Fruit fly (Drosophila melanogaster) whole organism, embryonic: ENCODE data around the gene CG31549.
A peak's percentile ranks its signal among the peaks of the same experiment; 100 is the strongest.

Experiments used
- Atf6 ChIP-seq: fragments of 200-800 bp; sonication (Bioruptor generic); IDR thresholded peaks from 2 replicates; pipeline ENCODE4 v1.3.6; 2022; ENCODE audit warnings: missing biosample characterization, missing genetic modification characterization
- Awh ChIP-seq: fragments of 200-800 bp; sonication (Bioruptor generic); IDR thresholded peaks from 2 replicates; pipeline ENCODE4, ENCODE4 v1.3.6; 2022; ENCODE audit warnings: missing biosample characterization, missing genetic modification characterization
- CG10267 ChIP-seq: fragments of 200-800 bp; sonication (Bioruptor generic); optimal IDR thresholded peaks from 2 replicates; lab custom pipeline; 2018; ENCODE audit warnings: missing biosample characterization, mild to moderate bottlenecking, missing genetic modification characterization, moderate library complexity
- CG11695 ChIP-seq: fragments of 200-800 bp; sonication (Bioruptor generic); IDR thresholded peaks from 3 replicates; pipeline ENCODE4 v1.3.6; 2022; ENCODE audit warnings: missing biosample characterization, missing genetic modification characterization
- CG11696 ChIP-seq: fragments of 200-800 bp; sonication (Bioruptor generic); IDR thresholded peaks from 2 replicates; pipeline ENCODE4 v1.3.6; 2022; ENCODE audit warnings: missing biosample characterization, missing genetic modification characterization
- CG11723 ChIP-seq: fragments of 200-800 bp; sonication (Bioruptor generic); optimal IDR thresholded peaks from 2 replicates; lab custom pipeline; 2017; ENCODE audit warnings: missing biosample characterization, mild to moderate bottlenecking, missing genetic modification characterization
- CG12104 ChIP-seq: fragments of 200-800 bp; sonication (Bioruptor generic); optimal IDR thresholded peaks from 3 replicates; lab custom pipeline; 2016; ENCODE audit warnings: missing biosample characterization, missing genetic modification characterization
- CG12219 ChIP-seq: fragments of 200-800 bp; sonication (Bioruptor generic); optimal IDR thresholded peaks from 3 replicates; lab custom pipeline; 2018; ENCODE audit warnings: missing biosample characterization, mild to moderate bottlenecking, missing genetic modification characterization
- CG12391 ChIP-seq: fragments of 200-800 bp; sonication (Bioruptor generic); optimal IDR thresholded peaks from 3 replicates; lab custom pipeline; 2018; ENCODE audit warnings: missing biosample characterization, mild to moderate bottlenecking, missing genetic modification characterization, moderate library complexity
- CG13624 ChIP-seq: fragments of 200-800 bp; sonication (Bioruptor generic); optimal IDR thresholded peaks from 2 replicates; lab custom pipeline; 2016; ENCODE audit warnings: missing biosample characterization, missing genetic modification characterization
- CG13775 ChIP-seq: fragments of 200-800 bp; sonication (Bioruptor generic); optimal IDR thresholded peaks from 3 replicates; lab custom pipeline; 2017; ENCODE audit warnings: missing biosample characterization, mild to moderate bottlenecking, missing genetic modification characterization
- CG14050 ChIP-seq: fragments of 200-800 bp; sonication (Bioruptor generic); IDR thresholded peaks from 3 replicates; pipeline ENCODE4 v1.3.6; 2022; ENCODE audit warnings: missing biosample characterization, missing genetic modification characterization
- CG15269 ChIP-seq: fragments of 200-800 bp; sonication (Bioruptor generic); optimal IDR thresholded peaks from 2 replicates; lab custom pipeline; 2018; ENCODE audit warnings: missing biosample characterization, mild to moderate bottlenecking, missing genetic modification characterization, moderate library complexity
- CG17912 ChIP-seq: fragments of 200-800 bp; sonication (Bioruptor generic); optimal IDR thresholded peaks from 2 replicates; lab custom pipeline; 2018; ENCODE audit warnings: missing biosample characterization, mild to moderate bottlenecking, missing genetic modification characterization
- CG18764 ChIP-seq: fragments of 200-800 bp; sonication (Bioruptor generic); optimal IDR thresholded peaks from 3 replicates; lab custom pipeline; 2016; ENCODE audit warnings: missing biosample characterization, missing genetic modification characterization
- CG32767 ChIP-seq: fragments of 200-800 bp; sonication (Bioruptor generic); IDR thresholded peaks from 2 replicates; pipeline ENCODE4 v1.3.6; 2022; ENCODE audit warnings: missing biosample characterization, missing genetic modification characterization
- CG32772 ChIP-seq: fragments of 200-800 bp; sonication (Bioruptor generic); IDR thresholded peaks from 2 replicates; pipeline ENCODE4 v1.3.6; 2022; ENCODE audit warnings: missing biosample characterization, missing genetic modification characterization
- CG3726 ChIP-seq: fragments of 200-800 bp; sonication (Bioruptor generic); IDR thresholded peaks from 3 replicates; pipeline ENCODE4, ENCODE4 v1.3.6; 2022; ENCODE audit warnings: missing biosample characterization, missing genetic modification characterization
- CG3838 ChIP-seq: fragments of 200-800 bp; sonication (Bioruptor generic); optimal IDR thresholded peaks from 3 replicates; lab custom pipeline; 2016; ENCODE audit warnings: missing biosample characterization, missing genetic modification characterization
- CG4328 ChIP-seq: fragments of 200-800 bp; sonication (Bioruptor generic); optimal IDR thresholded peaks from 3 replicates; lab custom pipeline; 2017; ENCODE audit warnings: missing biosample characterization, missing genetic modification reagents, missing genetic modification characterization
- CG5245 ChIP-seq: fragments of 200-800 bp; sonication (Bioruptor generic); optimal IDR thresholded peaks from 3 replicates; lab custom pipeline; 2016; ENCODE audit warnings: missing biosample characterization, missing genetic modification characterization
- CG6654 ChIP-seq: fragments of 200-800 bp; sonication (Bioruptor generic); optimal IDR thresholded peaks from 2 replicates; lab custom pipeline; 2017; ENCODE audit warnings: missing biosample characterization, mild to moderate bottlenecking, missing genetic modification characterization
- CG7745 ChIP-seq: fragments of 200-800 bp; sonication (Bioruptor generic); optimal IDR thresholded peaks from 2 replicates; lab custom pipeline; 2018; ENCODE audit warnings: missing biosample characterization, mild to moderate bottlenecking, missing genetic modification characterization, moderate library complexity
- D ChIP-seq, 2 experiments: fragments of 200-800 bp in 1 of 2; fragments of >200 bp in 1 of 2; sonication (Bioruptor generic) in 1 of 2; optimal IDR thresholded peaks; 2 replicates in 1 of 2; 3 replicates in 1 of 2; lab custom pipeline; 2017; ENCODE audit warnings: mild to moderate bottlenecking in 1 of 2, missing biosample characterization in 1 of 2, missing genetic modification characterization in 1 of 2, missing genetic modification reagents in 1 of 2
- Dad ChIP-seq: fragments of 200-800 bp; sonication (Bioruptor generic); optimal IDR thresholded peaks from 3 replicates; lab custom pipeline; 2016; ENCODE audit warnings: missing biosample characterization, missing genetic modification characterization
- E2f2 ChIP-seq: fragments of 200-800 bp; sonication (Bioruptor generic); IDR thresholded peaks from 2 replicates; pipeline ENCODE4 v1.3.6; 2022; ENCODE audit warnings: missing biosample characterization, missing genetic modification characterization
- Fer1 ChIP-seq: fragments of 200-800 bp; sonication (Bioruptor generic); optimal IDR thresholded peaks from 2 replicates; lab custom pipeline; 2017; ENCODE audit warnings: missing biosample characterization, mild to moderate bottlenecking, missing genetic modification characterization
- Gsc ChIP-seq: fragments of 200-800 bp; sonication (Bioruptor generic); IDR thresholded peaks from 2 replicates; pipeline ENCODE4 v1.3.6; 2022; ENCODE audit warnings: missing biosample characterization, missing genetic modification characterization
- Hey ChIP-seq: fragments of 200-800 bp; sonication (Bioruptor generic); optimal IDR thresholded peaks from 3 replicates; lab custom pipeline; 2018; ENCODE audit warnings: missing biosample characterization, mild to moderate bottlenecking, missing genetic modification characterization
- Meics ChIP-seq: fragments of 200-800 bp; sonication (Bioruptor generic); optimal IDR thresholded peaks from 2 replicates; lab custom pipeline; 2017; ENCODE audit warnings: missing biosample characterization, mild to moderate bottlenecking, missing genetic modification characterization
- Spps ChIP-seq: fragments of 200-800 bp; sonication (Bioruptor generic); optimal IDR thresholded peaks from 2 replicates; lab custom pipeline; 2018; ENCODE audit warnings: missing biosample characterization, mild to moderate bottlenecking, missing genetic modification characterization
- Ssrp ChIP-seq: fragments of 200-800 bp; sonication (Bioruptor generic); optimal IDR thresholded peaks from 2 replicates; lab custom pipeline; 2018; ENCODE audit warnings: missing biosample characterization, mild to moderate bottlenecking, missing genetic modification characterization, moderate library complexity
- Xbp1 ChIP-seq: fragments of 200-800 bp; sonication (Bioruptor generic); optimal IDR thresholded peaks from 3 replicates; lab custom pipeline; 2016; ENCODE audit warnings: missing biosample characterization, mild to moderate bottlenecking, missing genetic modification characterization
- abd-A ChIP-seq: fragments of 200-800 bp; sonication (Bioruptor generic); optimal IDR thresholded peaks from 3 replicates; lab custom pipeline; 2019; ENCODE audit warnings: missing biosample characterization, mild to moderate bottlenecking, missing genetic modification characterization, moderate library complexity
- ac ChIP-seq: fragments of 200-800 bp; sonication (Bioruptor generic); optimal IDR thresholded peaks from 3 replicates; lab custom pipeline; 2017; ENCODE audit warnings: missing biosample characterization, mild to moderate bottlenecking, missing genetic modification characterization
- bab2 ChIP-seq: fragments of 200-800 bp; sonication (Bioruptor generic); optimal IDR thresholded peaks from 2 replicates; lab custom pipeline; 2016; ENCODE audit warnings: missing biosample characterization, missing genetic modification characterization
- bigmax ChIP-seq: fragments of 200-800 bp; sonication (Bioruptor generic); optimal IDR thresholded peaks from 2 replicates; lab custom pipeline; 2018; ENCODE audit warnings: missing biosample characterization, mild to moderate bottlenecking, missing genetic modification characterization
- cato ChIP-seq: fragments of 200-800 bp; sonication (Bioruptor generic); optimal IDR thresholded peaks from 2 replicates; lab custom pipeline; 2016; ENCODE audit warnings: missing biosample characterization, missing genetic modification characterization, borderline replicate concordance
- dpn ChIP-seq, 2 experiments: fragments of 200-800 bp; sonication (Bioruptor generic); optimal IDR thresholded peaks; 3 replicates each; lab custom pipeline; 2016; ENCODE audit warnings: missing biosample characterization in 2 of 2, missing genetic modification characterization in 2 of 2
- fd3F ChIP-seq: fragments of 200-800 bp; sonication (Bioruptor generic); optimal IDR thresholded peaks from 2 replicates; lab custom pipeline; 2018; ENCODE audit warnings: missing biosample characterization, mild to moderate bottlenecking, missing genetic modification characterization, moderate library complexity
- fd64A ChIP-seq: fragments of 200-800 bp; sonication (Bioruptor generic); optimal IDR thresholded peaks from 3 replicates; lab custom pipeline; 2018; ENCODE audit warnings: missing biosample characterization, mild to moderate bottlenecking, missing genetic modification characterization
- mirr ChIP-seq: fragments of 200-800 bp; sonication (Bioruptor generic); optimal IDR thresholded peaks from 3 replicates; lab custom pipeline; 2018; ENCODE audit warnings: missing biosample characterization, mild to moderate bottlenecking, missing genetic modification characterization
- nau ChIP-seq: fragments of 200-800 bp; sonication (Bioruptor generic); optimal IDR thresholded peaks from 3 replicates; lab custom pipeline; 2017; ENCODE audit warnings: missing biosample characterization, mild to moderate bottlenecking, missing genetic modification characterization, missing genetic modification reagents
- pfk ChIP-seq: fragments of 200-800 bp; sonication (Bioruptor generic); optimal IDR thresholded peaks from 2 replicates; lab custom pipeline; 2018; ENCODE audit warnings: missing biosample characterization, mild to moderate bottlenecking, missing genetic modification characterization, moderate library complexity
- rib ChIP-seq: fragments of 200-800 bp; sonication (Bioruptor generic); IDR thresholded peaks from 2 replicates; pipeline ENCODE4 v1.3.6; 2022; ENCODE audit warnings: missing biosample characterization, missing genetic modification characterization
- salm ChIP-seq: fragments of 200-800 bp; sonication (Bioruptor generic); optimal IDR thresholded peaks from 2 replicates; lab custom pipeline; 2018; ENCODE audit warnings: missing biosample characterization, mild to moderate bottlenecking, missing genetic modification characterization
- vfl ChIP-seq: fragments of 200-800 bp; sonication (Bioruptor generic); optimal IDR thresholded peaks from 2 replicates; lab custom pipeline; 2016; ENCODE audit warnings: missing biosample characterization, missing genetic modification characterization
- z ChIP-seq: fragments of 200-800 bp; sonication (Bioruptor generic); IDR thresholded peaks from 3 replicates; pipeline ENCODE4 v1.3.6; 2022; ENCODE audit warnings: missing biosample characterization, missing genetic modification characterization
- zfh2 ChIP-seq: fragments of 200-800 bp; sonication (Bioruptor generic); optimal IDR thresholded peaks from 2 replicates; lab custom pipeline; 2016; ENCODE audit warnings: missing biosample characterization, missing genetic modification characterization

CG31549 gene

DNA sequence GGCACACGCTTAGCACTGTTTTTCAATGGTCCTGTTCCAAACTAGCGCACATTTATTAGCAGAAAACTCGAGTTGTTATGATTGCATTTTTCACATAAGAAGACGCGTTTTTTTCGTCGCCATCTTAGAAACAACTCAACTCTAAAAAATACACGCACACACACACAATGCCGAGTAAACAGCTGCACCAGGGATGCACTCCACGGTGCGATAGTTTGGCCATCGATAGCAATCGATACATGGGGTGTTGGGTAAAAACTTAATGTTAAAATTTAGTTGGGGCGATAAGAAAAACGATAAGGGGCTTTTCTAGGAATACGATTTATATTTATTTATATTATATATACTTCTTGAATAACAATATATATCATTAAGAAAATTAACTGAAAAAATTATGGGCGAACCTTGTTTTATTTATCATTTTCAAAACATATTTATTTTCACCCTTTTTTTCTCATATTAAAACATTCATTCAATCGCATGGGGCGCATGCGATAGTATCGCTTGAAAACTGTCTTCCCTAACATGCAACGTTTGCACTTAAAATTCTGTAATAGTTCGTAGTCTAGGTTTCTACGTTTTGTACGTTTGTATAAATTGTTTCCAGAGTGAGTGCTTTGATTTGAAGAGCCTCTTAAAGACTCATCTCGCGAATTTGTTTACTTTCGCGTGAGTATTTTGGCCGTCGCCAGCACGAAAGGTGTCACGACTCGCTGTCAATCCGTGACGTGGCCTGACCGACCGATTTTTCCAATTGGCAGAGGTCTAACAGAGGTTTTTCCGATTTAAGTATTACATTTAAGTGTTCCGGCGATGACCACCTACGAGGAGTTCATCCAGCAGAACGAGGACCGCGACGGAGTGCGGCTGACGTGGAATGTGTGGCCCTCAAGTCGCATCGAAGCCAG, 16.8 kb downstream of the CG31549 start, which contains the start of the genes MTA1-like and Sec23 (continued):
- TF ChIP-seq bigmax (GFP tag; lab: Kevin White, UChicago) (no peak), CG12104 (GFP tag; lab: Kevin White, UChicago) (peak; percentile 53), Xbp1 (GFP tag; lab: Kevin White, UChicago) (peak; percentile 76), CG5245 (GFP tag; lab: Kevin White, UChicago) (no peak), CG4328 (GFP tag; lab: Kevin White, UChicago) (no peak), CG7745 (tag; lab: Kevin White, UChicago) (no peak), nau (no peak), Spps (tag; lab: Kevin White, UChicago) (no peak), dpn (GFP tag; optimal IDR thresholded peaks at IDR 0.05; lab: Kevin White, UChicago) (peak; percentile 42 to 58), bab2 (GFP tag; lab: Kevin White, UChicago) (peak; percentile 41), CG11695 (GFP tag; lab: Robert Waterston, UW) (0 out of 3 replicates have a peak, but pooled peaks have one; percentile 27), salm (no peak), CG32767 (no peak; the same call in 1 of the 2 replicates), Awh (GFP tag; lab: Robert Waterston, UW) (no peak), abd-A (tag; lab: Kevin White, UChicago) (no peak), CG12391 (tag; lab: Kevin White, UChicago) (peak; percentile 78), CG17912 (GFP tag; lab: Kevin White, UChicago) (peak; percentile 8), CG11723 (GFP tag; lab: Kevin White, UChicago) (peak; percentile 26), fd3F (GFP tag; lab: Kevin White, UChicago) (no peak), Ssrp (tag; lab: Kevin White, UChicago) (peak; percentile 36), CG13775 (GFP tag; lab: Kevin White, UChicago) (peak; percentile 81), rib (no peak; the same call in 1 of the 2 replicates), zfh2 (peak; percentile 54), E2f2 (GFP tag; lab: Robert Waterston, UW) (no peak), CG3726 (GFP tag; lab: Robert Waterston, UW) (no peak), ac (no peak), CG32772 (GFP tag; lab: Robert Waterston, UW) (no peak), CG18764 (GFP tag; lab: Kevin White, UChicago) (peak; percentile 36), CG14050 (GFP tag; lab: Robert Waterston, UW) (no peak), Dad (GFP tag; lab: Kevin White, UChicago) (no peak), CG12219 (GFP tag; lab: Kevin White, UChicago) (no peak), fd64A (GFP tag; lab: Kevin White, UChicago) (no peak), Gsc (no peak), mirr (no peak), CG11696 (GFP tag; lab: Robert Waterston, UW) (no peak), CG10267 (tag; lab: Kevin White, UChicago) (peak; percentile 80), CG15269 (tag; lab: Kevin White, UChicago) (peak; percentile 43), Atf6 (no peak), vfl (no peak), cato (no peak), Fer1 (peak; percentile 11), Meics (GFP tag; lab: Kevin White, UChicago) (peak; percentile 53), pfk (GFP tag; lab: Kevin White, UChicago) (no peak), z (GFP tag; lab: Robert Waterston, UW) (no peak), CG3838 (no peak), D (optimal IDR thresholded peaks at IDR 0.05; lab: Kevin White, UChicago) (no peak), D (GFP tag; optimal IDR thresholded peaks at IDR 0.05; lab: Kevin White, UChicago) (peak; percentile 18), Hey (tag; lab: Kevin White, UChicago) (no peak), CG13624 (GFP tag; lab: Kevin White, UChicago) (peak; percentile 8), CG6654 (GFP tag; lab: Kevin White, UChicago) (no peak)
